Worm (Caenorhabditis elegans): ENCODE measurements around the gene K08D8.6.

The K08D8.6 gene

ce11 chrIV:12920553-12920952, 30.2 kb upstream of the K08D8.6 start:
- TF ChIP-seq K02D7.2 (tag; optimal IDR thresholded peaks at IDR 0.05) (no peak), pat-9 (tag; optimal IDR thresholded peaks at IDR 0.05) (no peak), tbx-7 (tag; optimal IDR thresholded peaks at IDR 0.05) (no peak), mec-3 (tag; optimal IDR thresholded peaks at IDR 0.05; ENCODE audit: borderline replicate concordance) (no peak), K09A11.1 (tag; optimal IDR thresholded peaks at IDR 0.05; ENCODE audit: insufficient read depth) (no peak), elt-4 (tag; optimal IDR thresholded peaks at IDR 0.05) (no peak), C38D4.7 (GFP tag; optimal IDR thresholded peaks at IDR 0.05) (no peak), sox-4 (tag; optimal IDR thresholded peaks at IDR 0.05) (no peak), odd-2 (tag; optimal IDR thresholded peaks at IDR 0.05) (no peak), unc-86 (tag; optimal IDR thresholded peaks at IDR 0.05) (no peak), ama-1 (optimal IDR thresholded peaks at IDR 0.05) (no peak), ztf-16 (tag; optimal IDR thresholded peaks at IDR 0.05) (no peak), ceh-2 (tag; optimal IDR thresholded peaks at IDR 0.05) (no peak)

ce11 chrIV:12918256-12918655, 27.9 kb upstream of the K08D8.6 start, which contains the start of gene C32H11.3:
C32H11.3 (plus strand) TSS chrIV:12918556.
- TF ChIP-seq odd-2 (tag; optimal IDR thresholded peaks at IDR 0.05), result no peak
- TF ChIP-seq hlh-8 (tag; optimal IDR thresholded peaks at IDR 0.05), result no peak
- no peak for TF ChIP-seq sdc-2 (tag; optimal IDR thresholded peaks at IDR 0.05)
- no peak for TF ChIP-seq tbx-2 (tag; optimal IDR thresholded peaks at IDR 0.05)
- no peak for TF ChIP-seq pax-1 (tag; optimal IDR thresholded peaks at IDR 0.05)
- TF ChIP-seq ceh-31 (tag; optimal IDR thresholded peaks at IDR 0.05), result no peak
- TF ChIP-seq pat-9 (tag; optimal IDR thresholded peaks at IDR 0.05), result no peak
- no peak for TF ChIP-seq ceh-18 (tag; optimal IDR thresholded peaks at IDR 0.05)
- TF ChIP-seq ceh-30 (tag; optimal IDR thresholded peaks at IDR 0.05), result no peak
- TF ChIP-seq sox-2 (GFP tag; IDR thresholded peaks at IDR 0.05), result no peak
- TF ChIP-seq ets-4 (tag; optimal IDR thresholded peaks at IDR 0.05), result no peak
- no peak for TF ChIP-seq fkh-10 (GFP tag; optimal IDR thresholded peaks at IDR 0.05)
- no peak for TF ChIP-seq ceh-9 (tag; optimal IDR thresholded peaks at IDR 0.05)
- no peak for TF ChIP-seq unc-3 (GFP tag; conservative IDR thresholded peaks at IDR 0.05)
- TF ChIP-seq unc-3 (tag; optimal IDR thresholded peaks at IDR 0.05), result no peak
- TF ChIP-seq ceh-14 (tag; optimal IDR thresholded peaks at IDR 0.05), result no peak
- TF ChIP-seq ref-2 (tag; optimal IDR thresholded peaks at IDR 0.05), result no peak
- no peak for TF ChIP-seq elt-4 (tag; optimal IDR thresholded peaks at IDR 0.05)

- no peak for TF ChIP-seq ets-4 (tag; optimal IDR thresholded peaks at IDR 0.05)
These were observed 25.2 kb upstream of the K08D8.6 start, which contains the start of gene srz-15 for ce11 chrIV:12915479-12915878. srz-15 (plus strand) TSS chrIV:12915779.

ce11 chrIV:12914532-12915019, 24.3 kb upstream of the K08D8.6 start, which contains the start of gene irg-6:
irg-6 (minus strand) TSS chrIV:12914969.
- no peak for TF ChIP-seq ceh-48 (tag; optimal IDR thresholded peaks at IDR 0.05)
- no peak for TF ChIP-seq ceh-14 (tag; optimal IDR thresholded peaks at IDR 0.05)
- no peak for TF ChIP-seq Y22D7AL.16 (tag; optimal IDR thresholded peaks at IDR 0.05)
- TF ChIP-seq ceh-24 (tag; optimal IDR thresholded peaks at IDR 0.05), result no peak
- TF ChIP-seq unc-42 (tag; optimal IDR thresholded peaks at IDR 0.05), result no peak

ce11 chrIV:12911990-12912389, 21.7 kb upstream of the K08D8.6 start, which contains the start of gene K08D8.5:
K08D8.5 (minus strand) TSS chrIV:12912129.
- TF ChIP-seq ceh-30 (tag; optimal IDR thresholded peaks at IDR 0.05), result no peak
- peak; percentile 39 for TF ChIP-seq elt-2 (tag; optimal IDR thresholded peaks at IDR 0.05)
- no peak for TF ChIP-seq mec-3 (tag; optimal IDR thresholded peaks at IDR 0.05; ENCODE audit: borderline replicate concordance)
- TF ChIP-seq lim-6 (tag; optimal IDR thresholded peaks at IDR 0.05), result no peak

All from whole organism, late embryonic.